Fruit fly (Drosophila melanogaster): ENCODE results near the gene mkg-p.

mkg-p gene

DNA sequence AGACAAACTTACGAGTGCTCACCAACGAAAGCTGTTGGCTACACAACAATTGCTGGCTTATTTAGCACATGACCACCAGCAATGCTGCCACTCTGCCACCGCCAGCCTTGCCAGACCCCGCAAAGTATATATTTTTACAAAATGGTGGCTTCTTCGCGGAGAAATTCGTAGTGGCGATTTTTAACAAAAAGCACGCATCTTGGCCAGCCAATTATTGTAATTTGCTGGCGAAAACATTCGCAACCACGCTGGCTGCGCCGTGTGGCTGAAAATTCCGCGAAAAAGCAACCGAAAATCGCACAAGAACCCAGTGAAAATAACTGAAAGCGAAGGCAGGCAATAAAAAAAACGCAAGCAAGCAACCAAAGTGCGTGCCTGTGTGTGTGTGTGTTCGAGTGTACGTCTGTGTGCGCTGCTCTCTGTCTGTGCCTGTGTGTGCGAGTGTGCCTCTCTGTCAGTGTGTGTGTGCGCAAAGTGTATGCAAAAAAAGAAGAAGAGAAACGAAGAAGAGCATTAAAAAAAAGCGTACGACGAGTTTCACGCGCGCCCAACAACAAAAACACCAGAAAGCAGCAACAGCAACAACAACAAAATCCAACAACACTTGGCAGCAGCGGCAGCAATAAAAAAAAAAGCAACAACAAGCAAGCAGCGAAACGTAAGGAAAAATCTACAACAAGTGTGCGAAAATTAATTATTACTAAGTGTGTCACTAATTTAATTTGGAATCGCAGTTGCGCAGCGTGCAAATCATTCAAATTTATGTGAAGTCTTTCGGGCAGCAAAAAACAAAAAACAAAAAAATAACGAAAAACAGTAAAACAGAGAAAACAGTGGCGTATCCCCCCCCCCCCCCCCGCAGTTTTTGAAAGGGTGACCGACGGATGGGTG lies 45.0 kb upstream of the mkg-p start, which contains the start of gene Gug (continued):
- TF ChIP-seq CG11696 (GFP tag; IDR thresholded peaks at IDR 0.05) (no peak), CG10321 (GFP tag; IDR thresholded peaks at IDR 0.05) (no peak), sim (GFP tag; IDR thresholded peaks at IDR 0.05) (no peak), Rfx (GFP tag; IDR thresholded peaks at IDR 0.05) (peak; percentile 27; the same call in 1 of the 2 replicates), Bgb (GFP tag; IDR thresholded peaks at IDR 0.05; ENCODE audit: partially characterized antibody) (peak; percentile 25; the same call in 1 of the 2 replicates), sqz (GFP tag; optimal IDR thresholded peaks at IDR 0.05) (peak; percentile 98), ind (GFP tag; optimal IDR thresholded peaks at IDR 0.05) (no peak), CG32767 (GFP tag; IDR thresholded peaks at IDR 0.05) (no peak), D (optimal IDR thresholded peaks at IDR 0.05) (peak; percentile 76), D (GFP tag; optimal IDR thresholded peaks at IDR 0.05) (no peak), Trl (optimal IDR thresholded peaks at IDR 0.05) (peak in 1 of 2 experiments; percentile 73), Trl (GFP tag; optimal IDR thresholded peaks at IDR 0.05) (no peak), wor (GFP tag; IDR thresholded peaks at IDR 0.05) (no peak), CG4617 (GFP tag; optimal IDR thresholded peaks at IDR 0.05; ENCODE audit: borderline replicate concordance) (peak; percentile 51), dmrt11E (tag; optimal IDR thresholded peaks at IDR 0.05) (no peak), Optix (GFP tag; IDR thresholded peaks at IDR 0.05) (0 out of 3 replicates have a peak, but pooled peaks have one; percentile 5), CHES-1-like (GFP tag; optimal IDR thresholded peaks at IDR 0.05) (no peak), CG34224 (GFP tag; IDR thresholded peaks at IDR 0.05; ENCODE audit: partially characterized antibody) (peak; percentile 22; the same call in 2 of the 3 replicates), CG7963 (GFP tag; IDR thresholded peaks at IDR 0.05; ENCODE audit: partially characterized antibody) (no peak), CG12299 (tag; optimal IDR thresholded peaks at IDR 0.05) (peak; percentile 51), seq (GFP tag; IDR thresholded peaks at IDR 0.05) (no peak), cwo (GFP tag; optimal IDR thresholded peaks at IDR 0.05) (no peak), D19A (tag; optimal IDR thresholded peaks at IDR 0.05) (peak; percentile 45), CG5180 (GFP tag; optimal IDR thresholded peaks at IDR 0.05) (peak; percentile 13), CG13894 (tag; optimal IDR thresholded peaks at IDR 0.05) (peak; percentile 30), CG14710 (tag; optimal IDR thresholded peaks at IDR 0.05) (peak; percentile 55), cas (GFP tag; IDR thresholded peaks at IDR 0.05) (no peak), Dip3 (GFP tag; optimal IDR thresholded peaks at IDR 0.05) (no peak), chn (GFP tag; optimal IDR thresholded peaks at IDR 0.05) (no peak), CG15011 (GFP tag; optimal IDR thresholded peaks at IDR 0.05) (no peak), Doc2 (GFP tag; IDR thresholded peaks at IDR 0.05) (no peak), sr (GFP tag; IDR thresholded peaks at IDR 0.05) (0 out of 3 replicates have a peak, but pooled peaks have one; percentile 4), twi (tag; optimal IDR thresholded peaks at IDR 0.05) (no peak), Abd-B (GFP tag; optimal IDR thresholded peaks at IDR 0.05) (peak; percentile 79), exex (tag; optimal IDR thresholded peaks at IDR 0.05) (no peak), wdn (GFP tag; IDR thresholded peaks at IDR 0.05) (no peak), Ada2b (GFP tag; IDR thresholded peaks at IDR 0.05) (no peak), sob (GFP tag; IDR thresholded peaks at IDR 0.05) (peak; percentile 24; the same call in 1 of the 2 replicates), zen (tag; optimal IDR thresholded peaks at IDR 0.05) (peak; percentile 16), cad (GFP tag; optimal IDR thresholded peaks at IDR 0.05) (peak; percentile 1), Ssrp (tag; optimal IDR thresholded peaks at IDR 0.05) (no peak), B-H2 (GFP tag; optimal IDR thresholded peaks at IDR 0.05) (no peak), CTCF (GFP tag; optimal IDR thresholded peaks at IDR 0.05) (no peak), Blimp-1 (GFP tag; optimal IDR thresholded peaks at IDR 0.05) (peak; percentile 38), gem (tag; optimal IDR thresholded peaks at IDR 0.05) (no peak), sc (optimal IDR thresholded peaks at IDR 0.05) (no peak), sc (GFP tag; optimal IDR thresholded peaks at IDR 0.05) (no peak), tna (GFP tag; IDR thresholded peaks at IDR 0.05; ENCODE audit: partially characterized antibody) (no peak), CG1233 (GFP tag; optimal IDR thresholded peaks at IDR 0.05) (no peak), Dref (GFP tag; IDR thresholded peaks at IDR 0.05) (peak; percentile 49)

Measured in whole organism, embryonic.